Worm (Caenorhabditis elegans): Measurements from ENCODE around the gene rheb-1.
A peak's percentile ranks its signal among the peaks of the same experiment; 100 is the strongest.

rheb-1 gene

ce11 chrIII:9497412-9497811 is 41.6 kb upstream of the rheb-1 start:
- TF ChIP-seq ces-1 (GFP tag; optimal IDR thresholded peaks at IDR 0.05) (no peak), lin-15B (tag; optimal IDR thresholded peaks at IDR 0.05) (no peak), grh-1 (GFP tag; IDR thresholded peaks at IDR 0.05) (no peak), skn-1 (tag; optimal IDR thresholded peaks at IDR 0.05) (no peak), Y116A8C.19 (tag; optimal IDR thresholded peaks at IDR 0.05; ENCODE audit: borderline replicate concordance) (no peak), snpc-4 (tag; optimal IDR thresholded peaks at IDR 0.05) (no peak), tbx-2 (tag; optimal IDR thresholded peaks at IDR 0.05) (no peak), C16A3.4 (tag; optimal IDR thresholded peaks at IDR 0.05) (no peak), pqm-1 (tag; optimal IDR thresholded peaks at IDR 0.05) (no peak)

- TF ChIP-seq lin-13 (GFP tag; optimal IDR thresholded peaks at IDR 0.05) (no peak), efl-1 (optimal IDR thresholded peaks at IDR 0.05) (no peak), efl-1 (GFP tag; optimal IDR thresholded peaks at IDR 0.05 in 1 of 2) (peak in 1 of 2 experiments; percentile 90), tbx-2 (tag; optimal IDR thresholded peaks at IDR 0.05) (no peak)
These were observed 40.3 kb upstream of the rheb-1 start for ce11 chrIII:9496083-9496482.

- TF ChIP-seq efl-1 (optimal IDR thresholded peaks at IDR 0.05) (no peak), efl-1 (GFP tag; optimal IDR thresholded peaks at IDR 0.05 in 1 of 2) (peak in 1 of 2 experiments; percentile 91), aly-2 (tag; optimal IDR thresholded peaks at IDR 0.05) (no peak)
These were observed 38.4 kb upstream of the rheb-1 start for ce11 chrIII:9494209-9494608.

ce11 chrIII:9490783-9491547 is 35.1 kb upstream of the rheb-1 start, which contains the start of the genes dars-1 and ctr-9:
dars-1 (minus strand) TSS chrIII:9491215.
ctr-9 (plus strand) TSS chrIII:9491396.
- TF ChIP-seq C04F5.9 (tag; optimal IDR thresholded peaks at IDR 0.05): no peak
- TF ChIP-seq blmp-1 (tag; optimal IDR thresholded peaks at IDR 0.05): no peak
- no peak for TF ChIP-seq hpl-2 (GFP tag; optimal IDR thresholded peaks at IDR 0.05)
- TF ChIP-seq efl-1 (optimal IDR thresholded peaks at IDR 0.05): peak in 1 of 2 experiments; percentile 52
- peak; percentile 24 to 95 for TF ChIP-seq efl-1 (GFP tag; optimal IDR thresholded peaks at IDR 0.05 in 1 of 2)
- no peak for TF ChIP-seq swsn-7 (tag; optimal IDR thresholded peaks at IDR 0.05)
- no peak for TF ChIP-seq ama-1 (optimal IDR thresholded peaks at IDR 0.05)
- no peak for TF ChIP-seq ceh-90 (tag; optimal IDR thresholded peaks at IDR 0.05)
- peak; percentile 25 for TF ChIP-seq zip-4 (GFP tag; optimal IDR thresholded peaks at IDR 0.05)
- TF ChIP-seq fos-1 (tag; optimal IDR thresholded peaks at IDR 0.05): no peak
- peak; percentile 13 to 53 for TF ChIP-seq lin-35 (GFP tag; optimal IDR thresholded peaks at IDR 0.05)
- TF ChIP-seq snu-23 (GFP tag; optimal IDR thresholded peaks at IDR 0.05): peak; percentile 24
- TF ChIP-seq unc-62 (GFP tag; optimal IDR thresholded peaks at IDR 0.05): no peak
- TF ChIP-seq nhr-71 (tag; optimal IDR thresholded peaks at IDR 0.05): peak; percentile 11
- TF ChIP-seq dpl-1 (GFP tag; optimal IDR thresholded peaks at IDR 0.05): peak; percentile 10 to 59 (median 48)
- no peak for TF ChIP-seq nhr-76 (tag; optimal IDR thresholded peaks at IDR 0.05)
- TF ChIP-seq alr-1 (tag; optimal IDR thresholded peaks at IDR 0.05; ENCODE audit: borderline replicate concordance): no peak
- no peak for TF ChIP-seq fkh-10 (GFP tag; optimal IDR thresholded peaks at IDR 0.05)
- TF ChIP-seq nhr-47 (tag; optimal IDR thresholded peaks at IDR 0.05): peak; percentile 13
- TF ChIP-seq ceh-82 (tag; optimal IDR thresholded peaks at IDR 0.05): peak in 1 of 3 experiments; percentile 0
- peak; percentile 14 to 47 for TF ChIP-seq lsy-2 (tag; optimal IDR thresholded peaks at IDR 0.05)
- TF ChIP-seq F16B12.6 (tag; optimal IDR thresholded peaks at IDR 0.05): peak; percentile 86

ce11 chrIII:9489798-9490197 is 34.0 kb upstream of the rheb-1 start:
- TF ChIP-seq nhr-11 (tag; optimal IDR thresholded peaks at IDR 0.05): no peak
- TF ChIP-seq efl-1 (optimal IDR thresholded peaks at IDR 0.05): no peak
- TF ChIP-seq efl-1 (GFP tag; optimal IDR thresholded peaks at IDR 0.05 in 1 of 2): peak in 1 of 2 experiments; percentile 91
